Worm (Caenorhabditis elegans): ENCODE measurements around the gene Y41C4A.8.

DNA sequence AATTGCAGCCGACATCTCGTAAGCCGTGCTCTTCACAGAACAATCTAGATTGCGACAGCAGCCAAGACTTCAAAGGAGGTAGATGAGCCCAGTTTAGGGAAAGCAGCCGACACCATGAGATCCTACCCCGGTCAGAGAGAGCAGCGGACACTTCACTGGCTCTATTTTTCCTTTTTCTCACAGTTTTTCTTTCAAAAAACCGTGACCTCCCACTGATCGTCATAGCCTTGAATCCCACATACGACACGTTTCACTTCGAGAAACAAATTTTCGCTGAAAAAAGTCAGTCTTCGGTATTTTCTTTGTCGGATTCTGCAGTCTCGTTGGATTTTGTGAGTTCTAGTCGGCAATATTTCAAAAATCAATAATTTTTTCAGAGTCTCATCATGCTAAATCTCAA, 23.4 kb upstream of the Y41C4A.8 start, which contains the start of gene Y41C4A.21:
- TF ChIP-seq tra-4 (tag; optimal IDR thresholded peaks at IDR 0.05) (no peak), B0310.2 (tag; optimal IDR thresholded peaks at IDR 0.05) (no peak), ama-1 (optimal IDR thresholded peaks at IDR 0.05) (no peak), tbx-37 (GFP tag; conservative IDR thresholded peaks at IDR 0.05) (no peak), hnd-1 (tag; optimal IDR thresholded peaks at IDR 0.05) (no peak), ceh-36 (tag; optimal IDR thresholded peaks at IDR 0.05) (no peak), pes-1 (GFP tag; IDR thresholded peaks at IDR 0.05) (no peak), hmbx-1 (tag; optimal IDR thresholded peaks at IDR 0.05) (no peak), F13C5.2 (tag; optimal IDR thresholded peaks at IDR 0.05) (no peak), aly-1 (tag; optimal IDR thresholded peaks at IDR 0.05) (no peak), flt-1 (GFP tag; IDR thresholded peaks at IDR 0.05) (no peak), ets-7 (tag; optimal IDR thresholded peaks at IDR 0.05) (no peak), scrt-1 (GFP tag; IDR thresholded peaks at IDR 0.05) (no peak), hmg-4 (GFP tag; optimal IDR thresholded peaks at IDR 0.05) (no peak)

Data from whole organism, early embryonic.